Worm (Caenorhabditis elegans) whole organism, L2 larva: Measurements from ENCODE around the gene C35D10.3.
A peak's percentile ranks its signal among the peaks of the same experiment; 100 is the strongest.

Experiments used
- R02D3.7 ChIP-seq: fragments of 150-350 bp; optimal IDR thresholded peaks from 2 replicates; lab custom pipeline; 2014; ENCODE audit warnings: missing biosample characterization, missing genetic modification characterization
- Y55F3AM.14 ChIP-seq: fragments of 200-800 bp; sonication (Bioruptor generic); optimal IDR thresholded peaks from 2 replicates; lab custom pipeline; 2018; ENCODE audit warnings: mild to moderate bottlenecking, missing genetic modification characterization, missing compliant biosample characterization
- alr-1 ChIP-seq: fragments of 150-350 bp; optimal IDR thresholded peaks from 2 replicates; lab custom pipeline; 2014; ENCODE audit warnings: missing biosample characterization, missing genetic modification characterization
- aly-2 ChIP-seq: fragments of 150-350 bp; optimal IDR thresholded peaks from 2 replicates; lab custom pipeline; 2014; ENCODE audit warnings: missing biosample characterization, missing genetic modification characterization
- blmp-1 ChIP-seq: sonication (generic microtip); optimal IDR thresholded peaks from 2 replicates; lab custom pipeline; 2017; ENCODE audit warnings: missing genetic modification characterization, mild to moderate bottlenecking, missing compliant biosample characterization, antibody characterized with exemption, moderate library complexity; ENCODE audit not compliant: insufficient read depth
- ceh-16 ChIP-seq: fragments of 150-350 bp; optimal IDR thresholded peaks from 2 replicates; lab custom pipeline; 2014; ENCODE audit warnings: missing biosample characterization, missing genetic modification characterization
- elt-1 ChIP-seq: fragments of 150-350 bp; optimal IDR thresholded peaks from 2 replicates; lab custom pipeline; 2014; ENCODE audit warnings: missing biosample characterization, missing genetic modification characterization
- elt-3 ChIP-seq: sonication (generic microtip); optimal IDR thresholded peaks from 2 replicates; lab custom pipeline; 2017; ENCODE audit warnings: missing biosample characterization, missing genetic modification characterization
- gmeb-1 ChIP-seq: fragments of 150-350 bp; optimal IDR thresholded peaks from 2 replicates; lab custom pipeline; 2014; ENCODE audit warnings: missing biosample characterization, missing genetic modification characterization
- lin-11 ChIP-seq: fragments of 150-350 bp; sonication (generic microtip); optimal IDR thresholded peaks from 2 replicates; lab custom pipeline; 2014; ENCODE audit warnings: missing biosample characterization, missing genetic modification characterization, inconsistent platforms, mixed read lengths
- lin-13 ChIP-seq: fragments of 150-350 bp; optimal IDR thresholded peaks from 2 replicates; lab custom pipeline; 2014; ENCODE audit warnings: missing biosample characterization, missing genetic modification reagents, missing genetic modification characterization
- lin-39 ChIP-seq: fragments of 150-350 bp; optimal IDR thresholded peaks from 2 replicates; lab custom pipeline; 2014; ENCODE audit warnings: missing biosample characterization, missing genetic modification reagents, missing genetic modification characterization
- mab-5 ChIP-seq: fragments of 150-350 bp; optimal IDR thresholded peaks from 2 replicates; lab custom pipeline; 2014; ENCODE audit warnings: missing biosample characterization, missing genetic modification characterization
- mbf-1 ChIP-seq: sonication (generic microtip); optimal IDR thresholded peaks from 2 replicates; lab custom pipeline; 2017; ENCODE audit warnings: missing biosample characterization, missing genetic modification characterization
- nhr-11 ChIP-seq: fragments of 150-350 bp; optimal IDR thresholded peaks from 2 replicates; lab custom pipeline; 2014; ENCODE audit warnings: missing biosample characterization, missing genetic modification characterization
- nhr-129 ChIP-seq: fragments of 150-350 bp; optimal IDR thresholded peaks from 2 replicates; lab custom pipeline; 2014; ENCODE audit warnings: missing biosample characterization, missing genetic modification characterization
- nhr-21 ChIP-seq: fragments of 150-350 bp; optimal IDR thresholded peaks from 2 replicates; lab custom pipeline; 2014; ENCODE audit warnings: missing biosample characterization, missing genetic modification characterization
- nhr-237 ChIP-seq: fragments of 150-350 bp; optimal IDR thresholded peaks from 2 replicates; lab custom pipeline; 2014; ENCODE audit warnings: missing biosample characterization, missing genetic modification characterization
- nhr-25 ChIP-seq: fragments of 150-350 bp; sonication (generic microtip); optimal IDR thresholded peaks from 3 replicates; lab custom pipeline; 2014; ENCODE audit warnings: missing biosample characterization, missing genetic modification characterization
- nhr-6 ChIP-seq: fragments of 150-350 bp; optimal IDR thresholded peaks from 2 replicates; lab custom pipeline; 2014; ENCODE audit warnings: missing biosample characterization, missing genetic modification characterization
- nhr-77 ChIP-seq: fragments of 150-350 bp; optimal IDR thresholded peaks from 2 replicates; lab custom pipeline; 2014; ENCODE audit warnings: missing biosample characterization, missing genetic modification characterization
- sem-4 ChIP-seq: fragments of 150-350 bp; optimal IDR thresholded peaks from 2 replicates; lab custom pipeline; 2014; ENCODE audit warnings: missing biosample characterization, missing genetic modification reagents, missing genetic modification characterization
- skn-1 ChIP-seq: sonication (generic microtip); optimal IDR thresholded peaks from 2 replicates; lab custom pipeline; 2017; ENCODE audit warnings: missing biosample characterization, missing genetic modification characterization
- sma-3 ChIP-seq: sonication (generic microtip); optimal IDR thresholded peaks from 2 replicates; lab custom pipeline; 2016; ENCODE audit warnings: missing genetic modification reagents, missing genetic modification characterization, missing compliant biosample characterization
- sma-9 ChIP-seq, 2 experiments: fragments of 150-350 bp in 1 of 2; sonication (generic microtip) in 1 of 2; optimal IDR thresholded peaks; 2 replicates each; lab custom pipeline; 2014 to 2016; ENCODE audit warnings: missing genetic modification characterization in 2 of 2, mild to moderate bottlenecking in 1 of 2, missing biosample characterization in 1 of 2, missing compliant biosample characterization in 1 of 2, missing genetic modification reagents in 1 of 2, moderate library complexity in 1 of 2
- snpc-4 ChIP-seq: fragments of 150-350 bp; optimal IDR thresholded peaks from 2 replicates; lab custom pipeline; 2014; ENCODE audit warnings: missing biosample characterization, missing genetic modification characterization
- unc-55 ChIP-seq: fragments of 150-350 bp; sonication (generic microtip); optimal IDR thresholded peaks from 3 replicates; lab custom pipeline; 2014; ENCODE audit warnings: missing biosample characterization, missing genetic modification reagents, missing genetic modification characterization
- unc-62 ChIP-seq: fragments of 150-350 bp; optimal IDR thresholded peaks from 2 replicates; lab custom pipeline; 2014; ENCODE audit warnings: missing biosample characterization, missing genetic modification reagents, missing genetic modification characterization
- zag-1 ChIP-seq: fragments of 150-350 bp; optimal IDR thresholded peaks from 2 replicates; lab custom pipeline; 2014; ENCODE audit warnings: missing biosample characterization, missing genetic modification characterization
- ztf-1 ChIP-seq: fragments of 200-800 bp; sonication (Bioruptor generic); conservative IDR thresholded peaks from 2 replicates; pipeline ENCODE4 v1.3.6; 2022; ENCODE audit warnings: missing genetic modification characterization, missing compliant biosample characterization

Gene C35D10.3

ce11 chrIII:4856109-4856508 lies 12.6 kb upstream of the C35D10.3 start, which contains the start of gene C35D10.7:
TSS of gene C35D10.7 (plus strand) at chrIII:4856193.
- TF ChIP-seq R02D3.7 (tag; lab: Kevin White, UChicago) (no peak), sem-4 (tag; lab: Kevin White, UChicago) (no peak)

- no peak for TF ChIP-seq sma-3 (GFP tag; lab: Kevin White, UChicago)
- TF ChIP-seq elt-3 = no peak
- no peak for TF ChIP-seq snpc-4 (tag; lab: Kevin White, UChicago)
- TF ChIP-seq sma-9 (GFP tag; optimal IDR thresholded peaks at IDR 0.05; lab: Kevin White, UChicago) = no peak
- no peak for TF ChIP-seq sma-9 (tag; optimal IDR thresholded peaks at IDR 0.05; lab: Kevin White, UChicago)
- TF ChIP-seq gmeb-1 (tag; lab: Kevin White, UChicago) = no peak
- no peak for TF ChIP-seq nhr-11 (tag; lab: Kevin White, UChicago)
- no peak for TF ChIP-seq nhr-25 (tag; lab: Kevin White, UChicago)
- no peak for TF ChIP-seq Y55F3AM.14 (GFP tag; lab: Kevin White, UChicago)
- TF ChIP-seq alr-1 (tag; lab: Kevin White, UChicago) = no peak
- TF ChIP-seq mbf-1 (tag; lab: Kevin White, UChicago) = no peak
- no peak for TF ChIP-seq blmp-1 (tag; lab: Kevin White, UChicago)
- no peak for TF ChIP-seq unc-55
Observed at ce11 chrIII:4856992-4857391, 11.7 kb upstream of the C35D10.3 start.

DNA sequence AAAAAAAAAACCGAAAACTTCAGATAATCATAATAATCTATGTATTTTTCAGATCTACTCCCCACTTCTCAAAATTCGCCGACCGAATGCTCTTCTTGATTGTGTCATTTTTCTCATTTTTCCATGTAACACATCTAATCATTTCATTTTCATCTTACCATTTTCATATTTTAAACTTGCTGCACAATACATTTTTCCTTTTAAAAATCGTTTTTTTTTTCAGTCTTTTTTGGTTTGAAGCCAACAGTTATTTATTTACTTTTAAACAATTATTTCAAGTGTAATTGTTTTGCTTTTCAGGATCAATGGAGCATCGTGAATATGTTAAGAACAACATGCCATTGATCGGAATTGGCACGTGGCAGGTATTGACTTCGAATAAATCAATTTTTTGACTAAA lies 9.7 kb upstream of the C35D10.3 start, which contains the start of gene C35D10.6:
Gene C35D10.6, plus strand, starts transcription at position 301 of the 400 bp plus-strand sequence.
- no peak for TF ChIP-seq elt-1
- TF ChIP-seq nhr-25 (tag; lab: Kevin White, UChicago) = no peak
- no peak for TF ChIP-seq nhr-6 (tag; lab: Kevin White, UChicago)
- TF ChIP-seq sem-4 (tag; lab: Kevin White, UChicago) = no peak
- TF ChIP-seq nhr-77 (tag; lab: Kevin White, UChicago) = no peak
- TF ChIP-seq unc-62 (GFP tag; lab: Kevin White, UChicago) = no peak
- no peak for TF ChIP-seq lin-39
- no peak for TF ChIP-seq mbf-1 (tag; lab: Kevin White, UChicago)
- no peak for TF ChIP-seq nhr-21

- peak; percentile 33 for TF ChIP-seq unc-55
- no peak for TF ChIP-seq zag-1 (tag; lab: Kevin White, UChicago)
Observed at ce11 chrIII:4861744-4862401, 6.8 kb upstream of the C35D10.3 start, which contains the start of the genes C35D10.10 and C35D10.5. TSS of gene C35D10.10 (minus strand) at chrIII:4861794. TSS of gene C35D10.5 (plus strand) at chrIII:4862351.

ce11 chrIII:4863127-4863526 lies 5.6 kb upstream of the C35D10.3 start, which contains the start of gene coq-8:
TSS of gene coq-8 (plus strand) at chrIII:4863427.
- TF ChIP-seq nhr-237 (tag; lab: Kevin White, UChicago) (no peak), nhr-25 (tag; lab: Kevin White, UChicago) (no peak), sem-4 (tag; lab: Kevin White, UChicago) (no peak), lin-39 (no peak), sma-9 (GFP tag; optimal IDR thresholded peaks at IDR 0.05; lab: Kevin White, UChicago) (no peak), sma-9 (tag; optimal IDR thresholded peaks at IDR 0.05; lab: Kevin White, UChicago) (no peak), lin-11 (tag; lab: Kevin White, UChicago) (no peak), ceh-16 (no peak), Y55F3AM.14 (GFP tag; lab: Kevin White, UChicago) (no peak)

DNA sequence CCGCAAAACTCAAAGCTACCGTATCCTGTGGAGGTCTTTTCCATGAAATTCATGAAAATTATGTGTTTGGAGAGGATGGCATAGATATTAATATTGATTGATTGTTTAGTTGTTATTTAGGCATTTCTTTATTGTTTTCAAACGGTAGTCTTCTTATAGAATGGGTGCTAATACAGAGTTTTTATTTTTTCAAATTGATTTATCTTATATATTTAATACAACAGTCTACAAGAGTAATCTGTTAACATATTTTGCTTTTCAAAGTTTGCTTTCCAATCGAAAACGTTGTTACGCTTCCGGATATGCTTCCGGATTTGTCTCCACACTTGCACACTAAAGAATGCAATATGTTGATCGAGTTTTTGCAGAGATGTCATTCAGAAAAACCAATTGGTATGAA lies 2.0 kb upstream of the C35D10.3 start, which contains the start of gene C35D10.17:
Gene C35D10.17, plus strand, starts transcription at position 301 of the 400 bp plus-strand sequence.
- no peak for TF ChIP-seq sma-3 (GFP tag; lab: Kevin White, UChicago)
- TF ChIP-seq lin-13 (GFP tag; lab: Kevin White, UChicago) = no peak
- TF ChIP-seq nhr-129 (tag; lab: Kevin White, UChicago) = no peak
- no peak for TF ChIP-seq nhr-77 (tag; lab: Kevin White, UChicago)
- no peak for TF ChIP-seq Y55F3AM.14 (GFP tag; lab: Kevin White, UChicago)
- TF ChIP-seq sma-9 (GFP tag; optimal IDR thresholded peaks at IDR 0.05; lab: Kevin White, UChicago) = no peak
- no peak for TF ChIP-seq sma-9 (tag; optimal IDR thresholded peaks at IDR 0.05; lab: Kevin White, UChicago)
- TF ChIP-seq skn-1 = no peak
- TF ChIP-seq ztf-1 (GFP tag; lab: Robert Waterston, UW) = no peak
- TF ChIP-seq nhr-11 (tag; lab: Kevin White, UChicago) = no peak
- TF ChIP-seq aly-2 (tag; lab: Kevin White, UChicago) = no peak
- no peak for TF ChIP-seq mab-5
- no peak for TF ChIP-seq snpc-4 (tag; lab: Kevin White, UChicago)
